Worm (Caenorhabditis elegans): Measurements from ENCODE around the gene fbxb-44.

Gene fbxb-44

ce11 chrII:1517354-1517753 is 21.3 kb upstream of the fbxb-44 start, which contains the start of gene math-45:
math-45 (minus strand) TSS chrII:1517454.
- TF ChIP-seq mes-2 (tag; optimal IDR thresholded peaks at IDR 0.05; ENCODE audit: poor library complexity, severe bottlenecking) (no peak), nhr-28 (tag; optimal IDR thresholded peaks at IDR 0.05) (peak; percentile 17), snpc-1.2 (GFP tag; IDR thresholded peaks at IDR 0.05) (no peak), egl-43 (GFP tag; IDR thresholded peaks at IDR 0.05) (no peak), lin-13 (GFP tag; optimal IDR thresholded peaks at IDR 0.05) (no peak), gei-8 (GFP tag; optimal IDR thresholded peaks at IDR 0.05) (no peak), nhr-41 (GFP tag; IDR thresholded peaks at IDR 0.05) (no peak), ceh-32 (tag; optimal IDR thresholded peaks at IDR 0.05; ENCODE audit: poor library complexity) (no peak), R02D3.7 (tag; optimal IDR thresholded peaks at IDR 0.05) (no peak), dmd-6 (GFP tag; IDR thresholded peaks at IDR 0.05) (no peak), daf-16 (GFP tag; optimal IDR thresholded peaks at IDR 0.05) (no peak), daf-16 (tag; optimal IDR thresholded peaks at IDR 0.05) (peak; percentile 52), sdz-12 (GFP tag; optimal IDR thresholded peaks at IDR 0.05) (no peak), pqm-1 (tag; optimal IDR thresholded peaks at IDR 0.05) (no peak)

DNA sequence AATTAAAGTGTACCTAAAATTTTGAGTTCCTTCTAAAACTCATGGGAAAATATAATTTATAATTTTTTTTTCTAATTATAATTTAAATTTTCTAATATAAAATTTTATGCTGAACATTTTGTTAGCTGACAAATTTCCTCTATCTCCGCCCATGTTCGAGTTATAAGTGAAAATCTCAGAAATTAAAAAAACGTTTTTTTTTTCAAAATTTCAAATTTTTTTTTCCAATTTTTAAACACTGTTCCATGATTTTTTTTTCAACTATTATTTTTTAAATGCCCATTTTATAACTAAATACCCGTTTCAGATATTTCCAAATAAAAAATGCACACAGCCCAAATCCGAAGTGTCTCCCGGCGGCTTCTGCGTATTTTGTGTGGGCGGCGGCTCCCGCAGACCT is 19.8 kb upstream of the fbxb-44 start, which contains the start of gene Y51H7BR.8:
TSS of gene Y51H7BR.8 (plus strand) at position 301 of the 400 bp plus-strand sequence.
- no peak for TF ChIP-seq egl-27 (tag; optimal IDR thresholded peaks at IDR 0.05)
- no peak for TF ChIP-seq zag-1 (tag; optimal IDR thresholded peaks at IDR 0.05)
- no peak for TF ChIP-seq Y75B8A.6 (GFP tag; IDR thresholded peaks at IDR 0.05)
- no peak for TF ChIP-seq tra-1 (GFP tag; IDR thresholded peaks at IDR 0.05)
- TF ChIP-seq tag-97 (GFP tag; IDR thresholded peaks at IDR 0.05): no peak

ce11 chrII:1519867-1520266 is 18.8 kb upstream of the fbxb-44 start:
- TF ChIP-seq dmd-8 (GFP tag; IDR thresholded peaks at IDR 0.05) (0 out of 2 replicates have a peak, but pooled peaks have one; percentile 67), lim-7 (GFP tag; IDR thresholded peaks at IDR 0.05) (no peak; the same call in 1 of the 2 replicates), dmd-6 (GFP tag; IDR thresholded peaks at IDR 0.05) (peak; percentile 43), nhr-6 (tag; optimal IDR thresholded peaks at IDR 0.05) (no peak), Y48G9A.11 (GFP tag; IDR thresholded peaks at IDR 0.05) (peak; percentile 65; the same call in 1 of the 2 replicates), Y105C5A.15 (GFP tag; IDR thresholded peaks at IDR 0.05) (0 out of 2 replicates have a peak, but pooled peaks have one; percentile 38), daf-8 (GFP tag; IDR thresholded peaks at IDR 0.05) (no peak), zip-11 (GFP tag; IDR thresholded peaks at IDR 0.05) (no peak), nhr-48 (tag; optimal IDR thresholded peaks at IDR 0.05) (no peak), lin-15B (tag; optimal IDR thresholded peaks at IDR 0.05) (no peak), lin-13 (GFP tag; optimal IDR thresholded peaks at IDR 0.05) (peak; percentile 54), cey-2 (tag; optimal IDR thresholded peaks at IDR 0.05; ENCODE audit: borderline replicate concordance, insufficient read depth) (no peak), zfp-3 (GFP tag; conservative IDR thresholded peaks at IDR 0.05) (0 out of 2 replicates have a peak, but pooled peaks have one; percentile 64), hmg-1.1 (GFP tag; IDR thresholded peaks at IDR 0.05) (peak; percentile 88), attf-4 (tag; optimal IDR thresholded peaks at IDR 0.05) (no peak), ceh-20 (GFP tag; IDR thresholded peaks at IDR 0.05) (0 out of 2 replicates have a peak, but pooled peaks have one; percentile 52), tra-1 (GFP tag; IDR thresholded peaks at IDR 0.05) (peak; percentile 65), unc-62 (GFP tag; optimal IDR thresholded peaks at IDR 0.05 in 1 of 2) (no peak), unc-62 (tag; optimal IDR thresholded peaks at IDR 0.05) (no peak), F26F4.8 (GFP tag; conservative IDR thresholded peaks at IDR 0.05) (no peak), fkh-10 (GFP tag; optimal IDR thresholded peaks at IDR 0.05) (no peak), snpc-4 (tag; optimal IDR thresholded peaks at IDR 0.05) (no peak), fos-1 (tag; optimal IDR thresholded peaks at IDR 0.05) (no peak), daf-19 (GFP tag; conservative IDR thresholded peaks at IDR 0.05) (no peak), lin-29 (GFP tag; IDR thresholded peaks at IDR 0.05) (no peak), saeg-2 (GFP tag; IDR thresholded peaks at IDR 0.05) (no peak), daf-16 (GFP tag; optimal IDR thresholded peaks at IDR 0.05) (peak in 1 of 2 experiments; percentile 23), daf-16 (tag; optimal IDR thresholded peaks at IDR 0.05) (no peak), pqm-1 (tag; optimal IDR thresholded peaks at IDR 0.05) (no peak), hlh-11 (tag; optimal IDR thresholded peaks at IDR 0.05) (no peak), nhr-10 (tag; optimal IDR thresholded peaks at IDR 0.05) (no peak), nhr-102 (tag; optimal IDR thresholded peaks at IDR 0.05) (no peak), spr-3 (GFP tag; optimal IDR thresholded peaks at IDR 0.05) (no peak), lin-39 (tag; optimal IDR thresholded peaks at IDR 0.05) (no peak), ctbp-1 (GFP tag; IDR thresholded peaks at IDR 0.05) (peak; percentile 72)
